Fruit fly (Drosophila melanogaster): ENCODE measurements around the gene CG14070.

CG14070 gene

DNA sequence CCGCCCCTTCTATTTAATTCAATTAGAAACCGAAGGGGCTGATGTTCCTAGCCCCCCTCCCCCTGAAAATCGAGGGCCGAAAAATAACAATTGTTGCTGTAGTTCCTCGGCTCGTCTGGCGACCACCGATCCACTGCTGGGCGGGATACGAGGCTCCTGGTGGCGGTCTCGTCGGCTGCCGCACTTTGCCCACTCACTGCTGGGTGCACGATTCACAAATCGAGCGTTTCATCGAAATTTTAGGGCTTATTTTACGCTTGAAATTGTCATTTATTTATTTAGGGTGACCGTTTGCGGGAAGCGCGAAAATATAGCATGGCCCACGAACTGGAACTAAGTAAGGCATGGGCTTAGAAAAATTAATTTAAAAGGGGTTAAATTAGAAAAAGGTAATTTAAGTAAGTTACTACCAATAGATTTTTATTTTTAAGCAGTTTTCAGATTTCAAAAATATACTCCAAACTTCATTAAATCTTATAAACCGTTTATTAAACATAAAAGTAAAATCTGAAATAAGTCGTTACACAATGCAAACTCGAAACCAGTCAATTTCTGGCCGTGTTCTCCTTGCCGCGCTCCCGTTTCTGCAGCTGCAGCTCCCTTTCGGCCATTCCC lies 45.1 kb downstream of the CG14070 start, which contains the start of gene Dnz1 (continued):
- TF ChIP-seq sisA (GFP tag; IDR thresholded peaks at IDR 0.05) (peak; percentile 21; the same call in 1 of the 2 replicates), gcm (GFP tag; optimal IDR thresholded peaks at IDR 0.05) (no peak), shn (GFP tag; optimal IDR thresholded peaks at IDR 0.05) (no peak), pan (optimal IDR thresholded peaks at IDR 0.05) (no peak), pan (GFP tag; optimal IDR thresholded peaks at IDR 0.05 in 1 of 2, IDR thresholded peaks at IDR 0.05 in 1 of 2) (peak in 1 of 2 experiments; percentile 47), gro (GFP tag; optimal IDR thresholded peaks at IDR 0.05) (no peak), CG3281 (GFP tag; optimal IDR thresholded peaks at IDR 0.05) (peak; percentile 32), CG17612 (GFP tag; IDR thresholded peaks at IDR 0.05) (no peak), fd3F (GFP tag; optimal IDR thresholded peaks at IDR 0.05) (peak; percentile 34), CG1529 (GFP tag; optimal IDR thresholded peaks at IDR 0.05) (no peak), Optix (GFP tag; IDR thresholded peaks at IDR 0.05) (peak; percentile 46; the same call in 1 of the 3 replicates), zf30C (GFP tag; optimal IDR thresholded peaks at IDR 0.05) (no peak), CG6765 (GFP tag; optimal IDR thresholded peaks at IDR 0.05) (no peak), CG10462 (GFP tag; optimal IDR thresholded peaks at IDR 0.05) (no peak), tx (GFP tag; optimal IDR thresholded peaks at IDR 0.05) (peak; percentile 22), maf-S (GFP tag; optimal IDR thresholded peaks at IDR 0.05) (no peak), CG1602 (GFP tag; optimal IDR thresholded peaks at IDR 0.05) (peak; percentile 20), CG17385 (GFP tag; optimal IDR thresholded peaks at IDR 0.05) (peak; percentile 15), toy (GFP tag; IDR thresholded peaks at IDR 0.05) (0 out of 2 replicates have a peak, but pooled peaks have one; percentile 21), CG12071 (GFP tag; optimal IDR thresholded peaks at IDR 0.05) (no peak), Xrp1 (GFP tag; IDR thresholded peaks at IDR 0.05) (peak; percentile 60), fu2 (GFP tag; optimal IDR thresholded peaks at IDR 0.05) (peak; percentile 28), fd102C (GFP tag; optimal IDR thresholded peaks at IDR 0.05) (no peak), Sry-δ (GFP tag; optimal IDR thresholded peaks at IDR 0.05) (no peak), B-H1 (GFP tag; IDR thresholded peaks at IDR 0.05) (peak; percentile 19; the same call in 1 of the 3 replicates), mirr (GFP tag; optimal IDR thresholded peaks at IDR 0.05) (no peak), CG14441 (GFP tag; IDR thresholded peaks at IDR 0.05) (no peak), CG10654 (GFP tag; optimal IDR thresholded peaks at IDR 0.05) (peak; percentile 26), CG12299 (tag; optimal IDR thresholded peaks at IDR 0.05) (no peak), sr (GFP tag; IDR thresholded peaks at IDR 0.05) (no peak), kni (GFP tag; optimal IDR thresholded peaks at IDR 0.05) (no peak), Oli (tag; optimal IDR thresholded peaks at IDR 0.05) (peak; percentile 37), Hr78 (GFP tag; optimal IDR thresholded peaks at IDR 0.05) (no peak), jigr1 (GFP tag; IDR thresholded peaks at IDR 0.05) (no peak), ERR (GFP tag; optimal IDR thresholded peaks at IDR 0.05) (no peak), Pdp1 (GFP tag; optimal IDR thresholded peaks at IDR 0.05) (peak; percentile 17 to 40), ham (GFP tag; IDR thresholded peaks at IDR 0.05) (no peak), Hr39 (optimal IDR thresholded peaks at IDR 0.05) (no peak), Taf1 (GFP tag; IDR thresholded peaks at IDR 0.05) (no peak), row (GFP tag; IDR thresholded peaks at IDR 0.05) (peak; percentile 89), tgo (GFP tag; IDR thresholded peaks at IDR 0.05) (peak; percentile 62; the same call in 2 of the 3 replicates), Rfx (GFP tag; IDR thresholded peaks at IDR 0.05) (peak; percentile 88), CG17359 (tag; optimal IDR thresholded peaks at IDR 0.05) (peak; percentile 65), tll (GFP tag; optimal IDR thresholded peaks at IDR 0.05) (no peak), CG9215 (GFP tag; IDR thresholded peaks at IDR 0.05) (peak; percentile 36; the same call in 1 of the 2 replicates), CG10959 (GFP tag; IDR thresholded peaks at IDR 0.05) (no peak), ash1 (GFP tag; optimal IDR thresholded peaks at IDR 0.05) (no peak), CG17912 (GFP tag; optimal IDR thresholded peaks at IDR 0.05) (no peak), CG2129 (GFP tag; IDR thresholded peaks at IDR 0.05; ENCODE audit: partially characterized antibody) (no peak), Spps (tag; optimal IDR thresholded peaks at IDR 0.05) (no peak), MESR4 (GFP tag; optimal IDR thresholded peaks at IDR 0.05) (peak; percentile 80)
